Fruit fly (Drosophila melanogaster) whole organism, embryonic: ENCODE results near the gene TwdlC.

ENCODE experiments used
- Ada2b ChIP-seq: fragments of 200-800 bp; sonication (Bioruptor generic); IDR thresholded peaks from 2 replicates; pipeline ENCODE4 v1.3.6; 2022; ENCODE audit warnings: missing biosample characterization, missing genetic modification characterization
- Bdp1 ChIP-seq: fragments of 200-800 bp; sonication (Bioruptor generic); optimal IDR thresholded peaks from 3 replicates; lab custom pipeline; 2016; ENCODE audit warnings: missing biosample characterization, missing genetic modification characterization
- CG10274 ChIP-seq: fragments of 200-800 bp; sonication (Bioruptor generic); optimal IDR thresholded peaks from 3 replicates; lab custom pipeline; 2017; ENCODE audit warnings: missing biosample characterization, mild to moderate bottlenecking, missing genetic modification characterization
- CG10321 ChIP-seq: fragments of 200-800 bp; sonication (Bioruptor generic); IDR thresholded peaks from 2 replicates; pipeline ENCODE4 v1.3.6; 2022; ENCODE audit warnings: missing biosample characterization, missing genetic modification characterization
- CG12071 ChIP-seq: fragments of 200-800 bp; sonication (Bioruptor generic); optimal IDR thresholded peaks from 3 replicates; lab custom pipeline; 2018; ENCODE audit warnings: missing biosample characterization, mild to moderate bottlenecking, missing genetic modification characterization
- CG13123 ChIP-seq: fragments of 200-800 bp; sonication (Bioruptor generic); optimal IDR thresholded peaks from 2 replicates; lab custom pipeline; 2016; ENCODE audit warnings: missing biosample characterization, missing genetic modification characterization
- CG13424 ChIP-seq: fragments of 200-800 bp; sonication (Bioruptor generic); optimal IDR thresholded peaks from 2 replicates; lab custom pipeline; 2019; ENCODE audit warnings: missing biosample characterization, mild to moderate bottlenecking, missing genetic modification characterization, moderate library complexity
- CG13624 ChIP-seq: fragments of 200-800 bp; sonication (Bioruptor generic); optimal IDR thresholded peaks from 2 replicates; lab custom pipeline; 2016; ENCODE audit warnings: missing biosample characterization, missing genetic modification characterization
- CG14710 ChIP-seq: fragments of 200-800 bp; sonication (Bioruptor generic); optimal IDR thresholded peaks from 3 replicates; lab custom pipeline; 2019; ENCODE audit warnings: missing biosample characterization, mild to moderate bottlenecking, missing genetic modification characterization, moderate library complexity
- CG18476 ChIP-seq: fragments of 200-800 bp; sonication (Bioruptor generic); optimal IDR thresholded peaks from 2 replicates; lab custom pipeline; 2016; ENCODE audit warnings: missing biosample characterization, mild to moderate bottlenecking, missing genetic modification characterization
- CG2678 ChIP-seq: fragments of 200-800 bp; sonication (Bioruptor generic); optimal IDR thresholded peaks from 3 replicates; lab custom pipeline; 2019; ENCODE audit warnings: missing biosample characterization, mild to moderate bottlenecking, missing genetic modification characterization, moderate library complexity
- CG2875 ChIP-seq: fragments of 200-800 bp; sonication (Bioruptor generic); optimal IDR thresholded peaks from 2 replicates; lab custom pipeline; 2017; ENCODE audit warnings: missing biosample characterization, mild to moderate bottlenecking, missing genetic modification characterization, missing genetic modification reagents
- CG3065 ChIP-seq: fragments of 200-800 bp; sonication (Bioruptor generic); optimal IDR thresholded peaks from 2 replicates; lab custom pipeline; 2016; ENCODE audit warnings: missing biosample characterization, missing genetic modification characterization
- CG32767 ChIP-seq: fragments of 200-800 bp; sonication (Bioruptor generic); IDR thresholded peaks from 2 replicates; pipeline ENCODE4 v1.3.6; 2022; ENCODE audit warnings: missing biosample characterization, missing genetic modification characterization
- CG32772 ChIP-seq: fragments of 200-800 bp; sonication (Bioruptor generic); IDR thresholded peaks from 2 replicates; pipeline ENCODE4 v1.3.6; 2022; ENCODE audit warnings: missing biosample characterization, missing genetic modification characterization
- CG33557 ChIP-seq: fragments of 200-800 bp; sonication (Bioruptor generic); optimal IDR thresholded peaks from 2 replicates; lab custom pipeline; 2019; ENCODE audit warnings: missing biosample characterization, mild to moderate bottlenecking, missing genetic modification characterization, moderate library complexity
- CG3726 ChIP-seq: fragments of 200-800 bp; sonication (Bioruptor generic); IDR thresholded peaks from 3 replicates; pipeline ENCODE4, ENCODE4 v1.3.6; 2022; ENCODE audit warnings: missing biosample characterization, missing genetic modification characterization
- CG4730 ChIP-seq: fragments of 200-800 bp; sonication (Bioruptor generic); IDR thresholded peaks from 2 replicates; pipeline ENCODE4 v1.3.6; 2022; ENCODE audit warnings: missing biosample characterization, missing genetic modification characterization
- CG4854 ChIP-seq: fragments of 200-800 bp; sonication (Bioruptor generic); optimal IDR thresholded peaks from 2 replicates; lab custom pipeline; 2016; ENCODE audit warnings: missing biosample characterization, missing genetic modification characterization, inconsistent platforms
- CG6683 ChIP-seq: fragments of 200-800 bp; sonication (Bioruptor generic); optimal IDR thresholded peaks from 2 replicates; lab custom pipeline; 2017; ENCODE audit warnings: missing biosample characterization, mild to moderate bottlenecking, missing genetic modification characterization, missing genetic modification reagents
- CG9437 ChIP-seq: fragments of 200-800 bp; sonication (Bioruptor generic); optimal IDR thresholded peaks from 2 replicates; lab custom pipeline; 2018; ENCODE audit warnings: missing biosample characterization, mild to moderate bottlenecking, missing genetic modification characterization
- CG9932 ChIP-seq: fragments of 200-800 bp; sonication (Bioruptor generic); IDR thresholded peaks from 2 replicates; pipeline ENCODE4 v1.3.6; 2022; ENCODE audit warnings: missing biosample characterization, missing genetic modification characterization
- Dll ChIP-seq: fragments of 200-800 bp; sonication (Bioruptor generic); IDR thresholded peaks from 4 replicates; pipeline ENCODE4 v1.3.6; 2022; ENCODE audit warnings: missing biosample characterization, missing genetic modification characterization; ENCODE audit not compliant: partially characterized antibody
- E2f2 ChIP-seq: fragments of 200-800 bp; sonication (Bioruptor generic); IDR thresholded peaks from 2 replicates; pipeline ENCODE4 v1.3.6; 2022; ENCODE audit warnings: missing biosample characterization, missing genetic modification characterization
- Eip74EF ChIP-seq, 2 experiments: fragments of 200-800 bp in 1 of 2; fragments of >200 bp in 1 of 2; sonication (Bioruptor generic) in 1 of 2; optimal IDR thresholded peaks; 2 replicates each; lab custom pipeline; 2017 to 2019; ENCODE audit warnings: missing biosample characterization in 2 of 2, missing genetic modification characterization in 2 of 2, mild to moderate bottlenecking in 1 of 2, moderate library complexity in 1 of 2
- H15 ChIP-seq: fragments of 200-800 bp; sonication (Bioruptor generic); IDR thresholded peaks from 3 replicates; pipeline ENCODE4 v1.3.6; 2022; ENCODE audit warnings: missing biosample characterization, missing genetic modification characterization
- H2.0 ChIP-seq: fragments of 200-800 bp; sonication (Bioruptor generic); IDR thresholded peaks from 2 replicates; pipeline ENCODE4 v1.3.6; 2022; ENCODE audit warnings: missing biosample characterization, missing genetic modification characterization
- HmgD ChIP-seq: fragments of 200-800 bp; sonication (Bioruptor generic); optimal IDR thresholded peaks from 3 replicates; lab custom pipeline; 2016; ENCODE audit warnings: missing biosample characterization, missing genetic modification characterization
- Jarid2 ChIP-seq: fragments of 200-800 bp; sonication (Bioruptor generic); optimal IDR thresholded peaks from 3 replicates; lab custom pipeline; 2017; ENCODE audit warnings: mild to moderate bottlenecking, missing biosample characterization, missing genetic modification reagents, missing genetic modification characterization
- Lpt ChIP-seq: fragments of >200 bp; optimal IDR thresholded peaks from 2 replicates; lab custom pipeline; 2018; ENCODE audit warnings: missing biosample characterization, missing genetic modification characterization
- NC2α ChIP-seq: fragments of 200-800 bp; sonication (Bioruptor generic); optimal IDR thresholded peaks from 2 replicates; lab custom pipeline; 2016; ENCODE audit warnings: missing biosample characterization, missing genetic modification characterization
- Opbp ChIP-seq: fragments of 200-800 bp; sonication (Bioruptor generic); IDR thresholded peaks from 3 replicates; pipeline ENCODE4 v1.3.6; 2022; ENCODE audit warnings: missing biosample characterization, missing genetic modification characterization; ENCODE audit not compliant: partially characterized antibody
- YL-1 ChIP-seq: fragments of 200-800 bp; sonication (Bioruptor generic); optimal IDR thresholded peaks from 3 replicates; lab custom pipeline; 2017; ENCODE audit warnings: missing biosample characterization, mild to moderate bottlenecking, missing genetic modification characterization
- al ChIP-seq: fragments of 200-800 bp; sonication (Bioruptor generic); IDR thresholded peaks from 2 replicates; pipeline ENCODE4 v1.3.6; 2022; ENCODE audit warnings: missing biosample characterization, missing genetic modification characterization
- btn ChIP-seq: fragments of 200-800 bp; sonication (Bioruptor generic); optimal IDR thresholded peaks from 2 replicates; lab custom pipeline; 2016; ENCODE audit warnings: missing biosample characterization, missing genetic modification characterization
- ems ChIP-seq: fragments of 200-800 bp; sonication (Bioruptor generic); optimal IDR thresholded peaks from 3 replicates; lab custom pipeline; 2016; ENCODE audit warnings: missing biosample characterization, missing genetic modification characterization
- gcm ChIP-seq: fragments of 200-800 bp; sonication (Bioruptor generic); optimal IDR thresholded peaks from 2 replicates; lab custom pipeline; 2019; ENCODE audit warnings: missing biosample characterization, mild to moderate bottlenecking, missing genetic modification characterization, moderate library complexity
- gcm2 ChIP-seq: fragments of 200-800 bp; sonication (Bioruptor generic); optimal IDR thresholded peaks from 2 replicates; lab custom pipeline; 2016; ENCODE audit warnings: missing biosample characterization, missing genetic modification characterization
- her ChIP-seq: fragments of 200-800 bp; sonication (Bioruptor generic); optimal IDR thresholded peaks from 2 replicates; lab custom pipeline; 2016; ENCODE audit warnings: missing biosample characterization, missing genetic modification characterization
- inv ChIP-seq: fragments of 200-800 bp; sonication (Bioruptor generic); IDR thresholded peaks from 2 replicates; pipeline ENCODE4 v1.3.6; 2022; ENCODE audit warnings: missing biosample characterization, missing genetic modification characterization; ENCODE audit not compliant: partially characterized antibody
- jing ChIP-seq: fragments of 200-800 bp; sonication (Bioruptor generic); optimal IDR thresholded peaks from 2 replicates; lab custom pipeline; 2018; ENCODE audit warnings: missing biosample characterization, mild to moderate bottlenecking, missing genetic modification characterization
- lmd ChIP-seq: fragments of 200-800 bp; sonication (Bioruptor generic); IDR thresholded peaks from 2 replicates; pipeline ENCODE4 v1.3.6; 2022; ENCODE audit warnings: missing biosample characterization, missing genetic modification characterization
- lov ChIP-seq, 2 experiments: fragments of 200-800 bp in 1 of 2; fragments of >200 bp in 1 of 2; sonication (Bioruptor generic) in 1 of 2; IDR thresholded peaks in 1 of 2; optimal IDR thresholded peaks in 1 of 2; 2 replicates in 1 of 2; 3 replicates in 1 of 2; pipeline versions ENCODE4 v1.3.6 to Lab custom; 2017 to 2022; ENCODE audit warnings: missing biosample characterization in 1 of 2, missing genetic modification characterization in 1 of 2
- pita ChIP-seq: fragments of 200-800 bp; sonication (Bioruptor generic); optimal IDR thresholded peaks from 2 replicates; lab custom pipeline; 2017; ENCODE audit warnings: missing biosample characterization, mild to moderate bottlenecking, missing genetic modification characterization
- prd ChIP-seq, 3 experiments: fragments of >200 bp in 2 of 3; fragments of 200-800 bp in 1 of 3; sonication (Bioruptor generic) in 1 of 3; optimal IDR thresholded peaks in 2 of 3; IDR thresholded peaks in 1 of 3; 2 replicates in 2 of 3; 3 replicates in 1 of 3; pipeline versions ENCODE4 v1.3.6 to Lab custom; 2017 to 2022; ENCODE audit warnings: missing biosample characterization in 1 of 3, missing genetic modification characterization in 1 of 3
- row ChIP-seq: fragments of 200-800 bp; sonication (Bioruptor generic); IDR thresholded peaks from 3 replicates; pipeline ENCODE4 v1.3.6; 2022; ENCODE audit warnings: missing biosample characterization, missing genetic modification characterization
- slp2 ChIP-seq: fragments of 200-800 bp; sonication (Bioruptor generic); optimal IDR thresholded peaks from 2 replicates; lab custom pipeline; 2016; ENCODE audit warnings: missing biosample characterization, missing genetic modification characterization
- toy ChIP-seq: fragments of 200-800 bp; sonication (Bioruptor generic); IDR thresholded peaks from 2 replicates; pipeline ENCODE4 v1.3.6; 2022; ENCODE audit warnings: missing biosample characterization, missing genetic modification characterization
- zfh1 ChIP-seq: fragments of 200-800 bp; sonication (Bioruptor generic); IDR thresholded peaks from 3 replicates; pipeline ENCODE4 v1.3.6; 2022; ENCODE audit warnings: missing biosample characterization, missing genetic modification characterization

TwdlC gene

dm6 chr3R:26954020-26954672, 40.5 kb upstream of the TwdlC start:
- peak; percentile 61 for TF ChIP-seq gcm (GFP tag; lab: Kevin White, UChicago)
- TF ChIP-seq Ada2b (GFP tag; lab: Robert Waterston, UW): peak; percentile 74
- TF ChIP-seq toy (GFP tag; lab: Robert Waterston, UW): no peak
- TF ChIP-seq CG3726 (GFP tag; lab: Robert Waterston, UW): no peak
- peak; percentile 32 for TF ChIP-seq CG18476
- TF ChIP-seq CG2678 (tag; lab: Kevin White, UChicago): peak; percentile 85
- peak; percentile 81 for TF ChIP-seq H2.0 (GFP tag; lab: Robert Waterston, UW)
- peak; percentile 72 for TF ChIP-seq CG2875 (GFP tag; lab: Kevin White, UChicago)
- no peak for TF ChIP-seq Dll (GFP tag; lab: Robert Waterston, UW)
- peak; percentile 42 for TF ChIP-seq CG13123 (GFP tag; lab: Kevin White, UChicago)
- TF ChIP-seq CG3065 (GFP tag; lab: Kevin White, UChicago): peak; percentile 27
- no peak for TF ChIP-seq jing (GFP tag; lab: Kevin White, UChicago)
- peak; percentile 40 for TF ChIP-seq Jarid2
- TF ChIP-seq YL-1 (GFP tag; lab: Kevin White, UChicago): peak; percentile 12
- no peak for TF ChIP-seq CG33557 (GFP tag; lab: Kevin White, UChicago)
- no peak for TF ChIP-seq slp2 (GFP tag; lab: Kevin White, UChicago)
- peak; percentile 78 for TF ChIP-seq CG4730 (GFP tag; lab: Robert Waterston, UW)
- TF ChIP-seq pita: no peak
- TF ChIP-seq CG10274 (GFP tag; lab: Kevin White, UChicago): peak; percentile 26
- TF ChIP-seq gcm2 (GFP tag; lab: Kevin White, UChicago): no peak
- peak; percentile 69; the same call in 2 of the 3 replicates for TF ChIP-seq H15 (GFP tag; lab: Robert Waterston, UW)
- TF ChIP-seq HmgD: no peak
- peak; percentile 18 for TF ChIP-seq CG9437 (GFP tag; lab: Kevin White, UChicago)
- peak; percentile 53; the same call in 1 of the 2 replicates for TF ChIP-seq CG32767 (GFP tag; lab: Robert Waterston, UW)
- no peak for TF ChIP-seq Lpt (GFP tag; lab: Kevin White, UChicago)
- no peak for TF ChIP-seq her
- no peak for TF ChIP-seq inv (GFP tag; lab: Robert Waterston, UW)
- TF ChIP-seq CG4854 (GFP tag; lab: Kevin White, UChicago): no peak
- peak; percentile 78 for TF ChIP-seq lmd
- TF ChIP-seq CG14710: peak; percentile 45
- peak; percentile 86 for TF ChIP-seq CG32772
- TF ChIP-seq Opbp: no peak
- peak; percentile 87 for TF ChIP-seq CG10321 (GFP tag; lab: Robert Waterston, UW)
- TF ChIP-seq row (GFP tag; lab: Robert Waterston, UW): peak; percentile 89
- TF ChIP-seq ems (GFP tag; lab: Kevin White, UChicago): no peak
- TF ChIP-seq btn (GFP tag; lab: Kevin White, UChicago): no peak
- peak; percentile 62 for TF ChIP-seq E2f2 (GFP tag; lab: Robert Waterston, UW)
- TF ChIP-seq CG6683 (GFP tag; lab: Kevin White, UChicago): peak; percentile 44
- TF ChIP-seq CG9932 (GFP tag; lab: Robert Waterston, UW): peak; percentile 57
- TF ChIP-seq CG13424 (tag; lab: Kevin White, UChicago): peak; percentile 71
- no peak for TF ChIP-seq prd (optimal IDR thresholded peaks at IDR 0.05; lab: Kevin White, UChicago)
- TF ChIP-seq prd (GFP tag; IDR thresholded peaks at IDR 0.05; lab: Robert Waterston, UW): peak; percentile 86
- no peak for TF ChIP-seq CG13624
- no peak for TF ChIP-seq Bdp1 (GFP tag; lab: Kevin White, UChicago)
- peak; percentile 32; the same call in 1 of the 2 replicates for TF ChIP-seq al (GFP tag; lab: Robert Waterston, UW)
- TF ChIP-seq zfh1: peak; percentile 74; the same call in 2 of the 3 replicates
- peak in 1 of 2 experiments; percentile 61 for TF ChIP-seq Eip74EF (GFP tag; optimal IDR thresholded peaks at IDR 0.05; lab: Kevin White, UChicago)
- peak; percentile 36 for TF ChIP-seq CG12071 (GFP tag; lab: Kevin White, UChicago)
- no peak for TF ChIP-seq lov (optimal IDR thresholded peaks at IDR 0.05; lab: Kevin White, UChicago)
- peak; percentile 68; the same call in 1 of the 3 replicates for TF ChIP-seq lov (GFP tag; IDR thresholded peaks at IDR 0.05; lab: Robert Waterston, UW)
- no peak for TF ChIP-seq NC2α
